Worm (Caenorhabditis elegans) whole organism, L4 larva: ENCODE results near the gene T12B5.15.

Experiments
- D1046.2 ChIP-seq: fragments of 200-800 bp; sonication (Bioruptor generic); IDR thresholded peaks from 2 replicates; pipeline ENCODE4 v1.3.6; 2022; ENCODE audit warnings: missing genetic modification characterization, missing compliant biosample characterization
- F10B5.3 ChIP-seq: sonication (generic microtip); optimal IDR thresholded peaks from 2 replicates; lab custom pipeline; 2016; ENCODE audit warnings: mild to moderate bottlenecking, missing genetic modification characterization, missing compliant biosample characterization
- F44E2.7 ChIP-seq: fragments of 200-800 bp; sonication (Bioruptor generic); IDR thresholded peaks from 2 replicates; pipeline ENCODE4 v2.1.2; 2022; ENCODE audit warnings: missing genetic modification characterization, missing compliant biosample characterization
- F49E8.2 ChIP-seq: sonication (generic microtip); optimal IDR thresholded peaks from 2 replicates; lab custom pipeline; 2016; ENCODE audit warnings: missing compliant biosample characterization, mild to moderate bottlenecking, missing genetic modification characterization, borderline replicate concordance
- R02D3.7 ChIP-seq: fragments of 150-350 bp; sonication (generic microtip); optimal IDR thresholded peaks from 3 replicates; lab custom pipeline; 2014; ENCODE audit warnings: missing biosample characterization, missing genetic modification characterization
- T26A8.4 ChIP-seq: fragments of 200-800 bp; sonication (Bioruptor generic); IDR thresholded peaks from 2 replicates; pipeline ENCODE4 v1.3.6; 2022; ENCODE audit warnings: missing genetic modification characterization, missing compliant biosample characterization
- Y105C5A.15 ChIP-seq: fragments of 200-800 bp; sonication (Bioruptor generic); IDR thresholded peaks from 2 replicates; pipeline ENCODE4 v1.3.6; 2022; ENCODE audit warnings: missing genetic modification characterization, missing compliant biosample characterization
- Y48G9A.11 ChIP-seq: fragments of 200-800 bp; sonication (Bioruptor generic); IDR thresholded peaks from 2 replicates; pipeline ENCODE4 v1.3.6; 2022; ENCODE audit warnings: missing genetic modification reagents, missing genetic modification characterization, missing compliant biosample characterization
- ZK337.2 ChIP-seq: fragments of 200-800 bp; sonication (Bioruptor generic); IDR thresholded peaks from 2 replicates; pipeline ENCODE4 v1.3.6; 2022; ENCODE audit warnings: missing genetic modification reagents, missing genetic modification characterization, missing compliant biosample characterization
- aha-1 ChIP-seq: fragments of 150-350 bp; peaks from one replicate; lab custom pipeline; 2014; ENCODE audit warnings: missing biosample characterization, missing genetic modification characterization
- ama-1 ChIP-seq: fragments of 150-350 bp; optimal IDR thresholded peaks from 2 replicates; lab custom pipeline; 2014; ENCODE audit warnings: inconsistent platforms, mixed read lengths
- attf-4 ChIP-seq: sonication (generic microtip); optimal IDR thresholded peaks from 3 replicates; lab custom pipeline; 2017; ENCODE audit warnings: missing biosample characterization, missing genetic modification characterization
- ceh-28 ChIP-seq: fragments of 150-350 bp; optimal IDR thresholded peaks from 2 replicates; lab custom pipeline; 2014; ENCODE audit warnings: missing biosample characterization, missing genetic modification reagents, missing genetic modification characterization
- ceh-32 ChIP-seq: sonication (generic microtip); optimal IDR thresholded peaks from 2 replicates; lab custom pipeline; 2016; ENCODE audit warnings: mild to moderate bottlenecking, missing genetic modification characterization, missing compliant biosample characterization; ENCODE audit not compliant: poor library complexity
- ceh-44 ChIP-seq: fragments of 200-800 bp; sonication (Bioruptor generic); IDR thresholded peaks from 2 replicates; pipeline ENCODE4 v1.3.6; 2022; ENCODE audit warnings: missing genetic modification reagents, missing genetic modification characterization, missing compliant biosample characterization
- ces-1 ChIP-seq: fragments of 150-350 bp; sonication (generic microtip); optimal IDR thresholded peaks from 4 replicates; lab custom pipeline; 2014; ENCODE audit warnings: missing biosample characterization, missing genetic modification reagents, missing genetic modification characterization
- daf-16 ChIP-seq, 3 experiments: sonication (generic microtip); optimal IDR thresholded peaks; 2 replicates each; lab custom pipeline; 2016 to 2017; ENCODE audit warnings: missing genetic modification characterization in 3 of 3, missing genetic modification reagents in 3 of 3, mild to moderate bottlenecking in 2 of 3, missing compliant biosample characterization in 2 of 3, missing biosample characterization in 1 of 3, moderate library complexity in 1 of 3
- dpl-1 ChIP-seq: fragments of 150-350 bp; optimal IDR thresholded peaks from 2 replicates; lab custom pipeline; 2014; ENCODE audit warnings: missing biosample characterization, missing genetic modification reagents, missing genetic modification characterization
- dve-1 ChIP-seq: sonication (generic microtip); optimal IDR thresholded peaks from 2 replicates; lab custom pipeline; 2017; ENCODE audit warnings: antibody characterized with exemption, mild to moderate bottlenecking, missing genetic modification characterization, missing compliant biosample characterization; ENCODE audit not compliant: insufficient read depth
- egl-43 ChIP-seq: fragments of 200-800 bp; sonication (Bioruptor generic); IDR thresholded peaks from 2 replicates; pipeline ENCODE4 v1.3.6; 2022; ENCODE audit warnings: missing genetic modification reagents, missing genetic modification characterization, missing compliant biosample characterization
- fkh-10 ChIP-seq: fragments of 150-350 bp; optimal IDR thresholded peaks from 2 replicates; lab custom pipeline; 2014; ENCODE audit warnings: missing biosample characterization, missing genetic modification reagents, missing genetic modification characterization
- fos-1 ChIP-seq: fragments of 150-350 bp; optimal IDR thresholded peaks from 2 replicates; lab custom pipeline; 2014; ENCODE audit warnings: missing biosample characterization, missing genetic modification characterization
- hmg-1.1 ChIP-seq: fragments of 200-800 bp; sonication (Bioruptor generic); IDR thresholded peaks from 2 replicates; pipeline ENCODE4 v1.3.6; 2022; ENCODE audit warnings: missing genetic modification reagents, missing genetic modification characterization, missing compliant biosample characterization
- jun-1 ChIP-seq: fragments of 150-350 bp; optimal IDR thresholded peaks from 2 replicates; lab custom pipeline; 2014; ENCODE audit warnings: missing biosample characterization, missing genetic modification reagents, missing genetic modification characterization
- lin-1 ChIP-seq: fragments of 200-800 bp; sonication (Bioruptor generic); IDR thresholded peaks from 2 replicates; pipeline ENCODE4 v1.3.6; 2022; ENCODE audit warnings: missing genetic modification reagents, missing genetic modification characterization, missing compliant biosample characterization
- lin-29 ChIP-seq: fragments of 200-800 bp; sonication (Bioruptor generic); IDR thresholded peaks from 2 replicates; pipeline ENCODE4 v1.3.6; 2022; ENCODE audit warnings: missing genetic modification reagents, missing genetic modification characterization, missing compliant biosample characterization
- lin-38 ChIP-seq: fragments of 200-800 bp; sonication (Bioruptor generic); IDR thresholded peaks from 2 replicates; pipeline ENCODE4 v1.3.6; 2022; ENCODE audit warnings: missing genetic modification reagents, missing genetic modification characterization, missing compliant biosample characterization
- lin-39 ChIP-seq: fragments of 150-350 bp; optimal IDR thresholded peaks from 2 replicates; lab custom pipeline; 2014; ENCODE audit warnings: missing biosample characterization, missing genetic modification reagents, missing genetic modification characterization
- madf-5 ChIP-seq, 2 experiments: fragments of 200-800 bp; sonication (Bioruptor generic); IDR thresholded peaks; 2 replicates each; pipeline ENCODE4 v1.3.6; 2022; ENCODE audit warnings: missing compliant biosample characterization in 2 of 2, missing genetic modification characterization in 2 of 2
- mdl-1 ChIP-seq, 2 experiments: fragments of 150-350 bp in 1 of 2; sonication (generic microtip) in 1 of 2; optimal IDR thresholded peaks; 2 replicates each; lab custom pipeline; 2014 to 2017; ENCODE audit warnings: missing biosample characterization in 2 of 2, missing genetic modification characterization in 2 of 2
- mdt-29 ChIP-seq: fragments of 200-800 bp; sonication (Bioruptor generic); IDR thresholded peaks from 2 replicates; pipeline ENCODE4 v1.3.6; 2022; ENCODE audit warnings: missing genetic modification reagents, missing genetic modification characterization, missing compliant biosample characterization
- mxl-2 ChIP-seq: fragments of 200-800 bp; sonication (Bioruptor generic); conservative IDR thresholded peaks from 2 replicates; pipeline ENCODE4 v1.3.6; 2022; ENCODE audit warnings: missing genetic modification reagents, missing genetic modification characterization, missing compliant biosample characterization
- nhr-11 ChIP-seq: fragments of 150-350 bp; optimal IDR thresholded peaks from 2 replicates; lab custom pipeline; 2014; ENCODE audit warnings: missing biosample characterization, missing genetic modification characterization
- nhr-237 ChIP-seq: sonication (generic microtip); optimal IDR thresholded peaks from 2 replicates; lab custom pipeline; 2017; ENCODE audit warnings: missing biosample characterization, missing genetic modification characterization
- nhr-25 ChIP-seq: sonication (generic microtip); optimal IDR thresholded peaks from 2 replicates; lab custom pipeline; 2017; ENCODE audit warnings: missing genetic modification characterization, mild to moderate bottlenecking, missing compliant biosample characterization, antibody characterized with exemption, moderate library complexity, borderline replicate concordance; ENCODE audit not compliant: insufficient read depth
- nhr-28 ChIP-seq: fragments of 150-350 bp; optimal IDR thresholded peaks from 2 replicates; lab custom pipeline; 2014; ENCODE audit warnings: missing biosample characterization, missing genetic modification characterization
- nhr-42 ChIP-seq: fragments of 200-800 bp; sonication (Bioruptor generic); IDR thresholded peaks from 2 replicates; pipeline ENCODE4 v1.3.6; 2022; ENCODE audit warnings: missing genetic modification characterization, missing compliant biosample characterization
- nhr-48 ChIP-seq: sonication (generic microtip); optimal IDR thresholded peaks from 2 replicates; lab custom pipeline; 2016; ENCODE audit warnings: mild to moderate bottlenecking, missing genetic modification characterization, missing compliant biosample characterization
- nhr-6 ChIP-seq: fragments of 150-350 bp; optimal IDR thresholded peaks from 2 replicates; lab custom pipeline; 2014; ENCODE audit warnings: missing biosample characterization, missing genetic modification characterization
- nhr-76 ChIP-seq: fragments of 150-350 bp; optimal IDR thresholded peaks from 2 replicates; lab custom pipeline; 2014; ENCODE audit warnings: missing biosample characterization, missing genetic modification characterization
- nhr-77 ChIP-seq: fragments of 150-350 bp; optimal IDR thresholded peaks from 2 replicates; lab custom pipeline; 2014; ENCODE audit warnings: missing biosample characterization, missing genetic modification characterization
- pha-4 ChIP-seq, 2 experiments: fragments of 150-350 bp in 1 of 2; fragments of 200-800 bp in 1 of 2; sonication (Bioruptor generic) in 1 of 2; IDR thresholded peaks in 1 of 2; optimal IDR thresholded peaks in 1 of 2; 2 replicates each; pipeline versions ENCODE4 v1.3.6 to Lab custom; 2014 to 2022; ENCODE audit warnings: missing genetic modification characterization in 2 of 2, missing genetic modification reagents in 2 of 2, missing biosample characterization in 1 of 2, missing compliant biosample characterization in 1 of 2
- saeg-2 ChIP-seq: fragments of 200-800 bp; sonication (Bioruptor generic); IDR thresholded peaks from 2 replicates; pipeline ENCODE4 v1.3.6; 2022; ENCODE audit warnings: missing genetic modification reagents, missing genetic modification characterization, missing compliant biosample characterization
- set-16 ChIP-seq: fragments of 200-800 bp; sonication (Bioruptor generic); IDR thresholded peaks from 2 replicates; pipeline ENCODE4 v1.3.6; 2022; ENCODE audit warnings: missing genetic modification reagents, missing genetic modification characterization, missing compliant biosample characterization
- spr-3 ChIP-seq: fragments of 200-800 bp; sonication (Bioruptor generic); optimal IDR thresholded peaks from 2 replicates; lab custom pipeline; 2018; ENCODE audit warnings: mild to moderate bottlenecking, missing genetic modification characterization, missing compliant biosample characterization
- tra-1 ChIP-seq: fragments of 200-800 bp; sonication (Bioruptor generic); IDR thresholded peaks from 2 replicates; pipeline ENCODE4 v1.3.6; 2022; ENCODE audit warnings: missing genetic modification reagents, missing genetic modification characterization, missing compliant biosample characterization
- unc-130 ChIP-seq: sonication (generic microtip); optimal IDR thresholded peaks from 2 replicates; lab custom pipeline; 2016; ENCODE audit warnings: missing genetic modification reagents, missing genetic modification characterization, missing compliant biosample characterization
- unc-39 ChIP-seq: sonication (generic microtip); optimal IDR thresholded peaks from 2 replicates; lab custom pipeline; 2017; ENCODE audit warnings: missing biosample characterization, missing genetic modification characterization
- vab-7 ChIP-seq: fragments of 200-800 bp; sonication (Bioruptor generic); IDR thresholded peaks from 2 replicates; pipeline ENCODE4 v1.3.6; 2022; ENCODE audit warnings: missing genetic modification reagents, missing genetic modification characterization, missing compliant biosample characterization
- zfp-2 ChIP-seq: sonication (generic microtip); optimal IDR thresholded peaks from 2 replicates; lab custom pipeline; 2016; ENCODE audit warnings: mild to moderate bottlenecking, missing genetic modification characterization, missing compliant biosample characterization

Gene T12B5.15

ce11 chrIII:909540-909939 is 44.9 kb downstream of the T12B5.15 start, which contains the start of gene crls-1 (continued):
- TF ChIP-seq nhr-42 (GFP tag; lab: Robert Waterston, UW) = no peak
- TF ChIP-seq nhr-28 (tag; lab: Kevin White, UChicago) = no peak
- no peak for TF ChIP-seq nhr-77 (tag; lab: Kevin White, UChicago)
- no peak for TF ChIP-seq daf-16 (GFP tag; optimal IDR thresholded peaks at IDR 0.05; lab: Kevin White, UChicago)
- TF ChIP-seq daf-16 (tag; optimal IDR thresholded peaks at IDR 0.05; lab: Kevin White, UChicago) = peak; percentile 13
- TF ChIP-seq unc-130 (GFP tag; lab: Kevin White, UChicago) = no peak
- no peak for TF ChIP-seq ceh-32 (tag; lab: Kevin White, UChicago)
- TF ChIP-seq ZK337.2 (GFP tag; lab: Robert Waterston, UW) = no peak
- no peak for TF ChIP-seq ces-1 (GFP tag; lab: Kevin White, UChicago)
- no peak for TF ChIP-seq pha-4 (GFP tag; IDR thresholded peaks at IDR 0.05; lab: Robert Waterston, UW)
- no peak for TF ChIP-seq pha-4 (tag; optimal IDR thresholded peaks at IDR 0.05; lab: Kevin White, UChicago)
- no peak for TF ChIP-seq nhr-25
- TF ChIP-seq R02D3.7 (tag; lab: Kevin White, UChicago) = no peak
- no peak for TF ChIP-seq unc-39 (tag; lab: Kevin White, UChicago)
- TF ChIP-seq dpl-1 (GFP tag; lab: Kevin White, UChicago) = no peak
- TF ChIP-seq mdt-29 = no peak
- no peak for TF ChIP-seq spr-3 (GFP tag; lab: Kevin White, UChicago)
- TF ChIP-seq set-16 (GFP tag; lab: Robert Waterston, UW) = no peak
- TF ChIP-seq fos-1 (tag; lab: Kevin White, UChicago) = no peak
- TF ChIP-seq dve-1 (tag; lab: Kevin White, UChicago) = no peak
- no peak for TF ChIP-seq F49E8.2 (tag; lab: Kevin White, UChicago)
- TF ChIP-seq saeg-2 (GFP tag; lab: Robert Waterston, UW) = no peak
- TF ChIP-seq mxl-2 (GFP tag; lab: Robert Waterston, UW) = no peak
- TF ChIP-seq lin-29 = no peak
- no peak for TF ChIP-seq vab-7 (GFP tag; lab: Robert Waterston, UW)
- TF ChIP-seq hmg-1.1 = no peak
- no peak for TF ChIP-seq F44E2.7 (GFP tag; lab: Robert Waterston, UW)
- no peak for TF ChIP-seq lin-1 (GFP tag; lab: Robert Waterston, UW)
- TF ChIP-seq aha-1 (tag; lab: Kevin White, UChicago) = no peak
- no peak for TF ChIP-seq ceh-28
- no peak for TF ChIP-seq mdl-1 (tag; optimal IDR thresholded peaks at IDR 0.05; lab: Kevin White, UChicago)
- TF ChIP-seq lin-38 = peak; percentile 30; the same call in 1 of the 2 replicates
- TF ChIP-seq zfp-2 (tag; lab: Kevin White, UChicago) = no peak
- TF ChIP-seq jun-1 (tag; lab: Kevin White, UChicago) = no peak
- TF ChIP-seq nhr-6 (tag; lab: Kevin White, UChicago) = no peak
- no peak for TF ChIP-seq nhr-48
- TF ChIP-seq attf-4 (tag; lab: Kevin White, UChicago) = no peak
- TF ChIP-seq lin-39 (tag; lab: Kevin White, UChicago) = no peak
- no peak for TF ChIP-seq Y105C5A.15 (GFP tag; lab: Robert Waterston, UW)
- TF ChIP-seq egl-43 = no peak
- peak; percentile 81 for TF ChIP-seq ama-1
- TF ChIP-seq, all 104 proteins: peak for 8

ce11 chrIII:907990-908389 is 46.5 kb downstream of the T12B5.15 start:
- TF ChIP-seq T26A8.4 = peak; percentile 46; the same call in 1 of the 2 replicates
- TF ChIP-seq F49E8.2 (tag; lab: Kevin White, UChicago) = no peak
- no peak for TF ChIP-seq R02D3.7 (tag; lab: Kevin White, UChicago)
- TF ChIP-seq fkh-10 (GFP tag; lab: Kevin White, UChicago) = no peak
- TF ChIP-seq ZK337.2 (GFP tag; lab: Robert Waterston, UW) = no peak
- TF ChIP-seq nhr-237 (tag; lab: Kevin White, UChicago) = no peak
- no peak for TF ChIP-seq nhr-76 (tag; lab: Kevin White, UChicago)
- TF ChIP-seq nhr-11 = no peak
- TF ChIP-seq ces-1 (GFP tag; lab: Kevin White, UChicago) = no peak
- no peak for TF ChIP-seq Y48G9A.11 (GFP tag; lab: Robert Waterston, UW)
- TF ChIP-seq ceh-44 = no peak
- TF ChIP-seq D1046.2 (GFP tag; lab: Robert Waterston, UW) = no peak
- TF ChIP-seq F44E2.7 (GFP tag; lab: Robert Waterston, UW) = no peak
- TF ChIP-seq F10B5.3 = no peak
- TF ChIP-seq aha-1 (tag; lab: Kevin White, UChicago) = no peak
- no peak for TF ChIP-seq madf-5 (GFP tag; IDR thresholded peaks at IDR 0.05; lab: Robert Waterston, UW)
- TF ChIP-seq lin-38 = no peak
- no peak for TF ChIP-seq tra-1 (GFP tag; lab: Robert Waterston, UW)
- TF ChIP-seq zfp-2 (tag; lab: Kevin White, UChicago) = no peak
